Fruit fly (Drosophila melanogaster) whole organism, embryonic: Measurements from ENCODE around the gene veli.

Source experiments
- Ada2b ChIP-seq: fragments of 200-800 bp; sonication (Bioruptor generic); IDR thresholded peaks from 2 replicates; pipeline ENCODE4 v1.3.6; 2022; ENCODE audit warnings: missing biosample characterization, missing genetic modification characterization
- Asciz ChIP-seq: fragments of 200-800 bp; sonication (Bioruptor generic); optimal IDR thresholded peaks from 2 replicates; lab custom pipeline; 2017; ENCODE audit warnings: missing biosample characterization, mild to moderate bottlenecking, missing genetic modification characterization, missing genetic modification reagents
- Bteb2 ChIP-seq: fragments of 200-800 bp; sonication (Bioruptor generic); optimal IDR thresholded peaks from 2 replicates; lab custom pipeline; 2016; ENCODE audit warnings: missing biosample characterization, missing genetic modification characterization
- CG12391 ChIP-seq: fragments of 200-800 bp; sonication (Bioruptor generic); optimal IDR thresholded peaks from 3 replicates; lab custom pipeline; 2018; ENCODE audit warnings: missing biosample characterization, mild to moderate bottlenecking, missing genetic modification characterization, moderate library complexity
- CG12942 ChIP-seq: fragments of 200-800 bp; sonication (Bioruptor generic); optimal IDR thresholded peaks from 3 replicates; lab custom pipeline; 2016; ENCODE audit warnings: missing biosample characterization, missing genetic modification characterization
- CG13296 ChIP-seq: fragments of 200-800 bp; sonication (Bioruptor generic); optimal IDR thresholded peaks from 3 replicates; lab custom pipeline; 2018; ENCODE audit warnings: missing biosample characterization, mild to moderate bottlenecking, missing genetic modification characterization
- CG13424 ChIP-seq: fragments of 200-800 bp; sonication (Bioruptor generic); optimal IDR thresholded peaks from 2 replicates; lab custom pipeline; 2019; ENCODE audit warnings: missing biosample characterization, mild to moderate bottlenecking, missing genetic modification characterization, moderate library complexity
- CG13775 ChIP-seq: fragments of 200-800 bp; sonication (Bioruptor generic); optimal IDR thresholded peaks from 3 replicates; lab custom pipeline; 2017; ENCODE audit warnings: missing biosample characterization, mild to moderate bottlenecking, missing genetic modification characterization
- CG14860 ChIP-seq: fragments of 200-800 bp; sonication (Bioruptor generic); IDR thresholded peaks from 3 replicates; pipeline ENCODE4 v1.3.6; 2022; ENCODE audit warnings: missing biosample characterization, missing genetic modification characterization; ENCODE audit not compliant: partially characterized antibody
- CG17829 ChIP-seq: fragments of 200-800 bp; optimal IDR thresholded peaks from 2 replicates; lab custom pipeline; 2019; ENCODE audit warnings: missing biosample characterization, mild to moderate bottlenecking, missing genetic modification characterization, moderate library complexity
- CG17912 ChIP-seq: fragments of 200-800 bp; sonication (Bioruptor generic); optimal IDR thresholded peaks from 2 replicates; lab custom pipeline; 2018; ENCODE audit warnings: missing biosample characterization, mild to moderate bottlenecking, missing genetic modification characterization
- CG31224 ChIP-seq: fragments of 200-800 bp; sonication (Bioruptor generic); IDR thresholded peaks from 2 replicates; pipeline ENCODE4 v1.3.6; 2022; ENCODE audit warnings: missing biosample characterization, missing genetic modification characterization
- CG3407 ChIP-seq: fragments of 200-800 bp; sonication (Bioruptor generic); optimal IDR thresholded peaks from 2 replicates; lab custom pipeline; 2018; ENCODE audit warnings: missing biosample characterization, mild to moderate bottlenecking, missing genetic modification characterization
- CG4328 ChIP-seq: fragments of 200-800 bp; sonication (Bioruptor generic); optimal IDR thresholded peaks from 3 replicates; lab custom pipeline; 2017; ENCODE audit warnings: missing biosample characterization, missing genetic modification reagents, missing genetic modification characterization
- CG4820 ChIP-seq: fragments of 200-800 bp; sonication (Bioruptor generic); optimal IDR thresholded peaks from 3 replicates; lab custom pipeline; 2016; ENCODE audit warnings: missing biosample characterization, missing genetic modification characterization
- CG4854 ChIP-seq: fragments of 200-800 bp; sonication (Bioruptor generic); optimal IDR thresholded peaks from 2 replicates; lab custom pipeline; 2016; ENCODE audit warnings: missing biosample characterization, missing genetic modification characterization, inconsistent platforms
- CG6272 ChIP-seq: fragments of 200-800 bp; sonication (Bioruptor generic); IDR thresholded peaks from 2 replicates; pipeline ENCODE4 v1.3.6; 2022; ENCODE audit warnings: missing biosample characterization, missing genetic modification characterization
- CG6854 ChIP-seq: fragments of 200-800 bp; sonication (Bioruptor generic); optimal IDR thresholded peaks from 3 replicates; lab custom pipeline; 2017; ENCODE audit warnings: missing biosample characterization, mild to moderate bottlenecking, missing genetic modification characterization
- CG8924 ChIP-seq: fragments of 200-800 bp; optimal IDR thresholded peaks from 3 replicates; lab custom pipeline; 2019; ENCODE audit warnings: missing biosample characterization, mild to moderate bottlenecking, missing genetic modification characterization, moderate library complexity
- CG9437 ChIP-seq: fragments of 200-800 bp; sonication (Bioruptor generic); optimal IDR thresholded peaks from 2 replicates; lab custom pipeline; 2018; ENCODE audit warnings: missing biosample characterization, mild to moderate bottlenecking, missing genetic modification characterization
- CG9609 ChIP-seq: fragments of 200-800 bp; sonication (Bioruptor generic); optimal IDR thresholded peaks from 3 replicates; lab custom pipeline; 2016; ENCODE audit warnings: missing biosample characterization, missing genetic modification characterization
- Chrac-16 ChIP-seq: fragments of 200-800 bp; sonication (Bioruptor generic); optimal IDR thresholded peaks from 3 replicates; lab custom pipeline; 2016; ENCODE audit warnings: missing biosample characterization, missing genetic modification characterization
- CoRest ChIP-seq: fragments of 200-800 bp; sonication (Bioruptor generic); optimal IDR thresholded peaks from 3 replicates; lab custom pipeline; 2018; ENCODE audit warnings: missing biosample characterization, mild to moderate bottlenecking, missing genetic modification characterization, moderate library complexity
- Dip3 ChIP-seq: fragments of 200-800 bp; sonication (Bioruptor generic); optimal IDR thresholded peaks from 3 replicates; lab custom pipeline; 2016; ENCODE audit warnings: missing biosample characterization, missing genetic modification characterization
- GATAe ChIP-seq: fragments of 200-800 bp; sonication (Bioruptor generic); conservative IDR thresholded peaks from 2 replicates; pipeline ENCODE4 v1.3.6; 2022; ENCODE audit warnings: missing biosample characterization, missing genetic modification characterization
- H15 ChIP-seq: fragments of 200-800 bp; sonication (Bioruptor generic); IDR thresholded peaks from 3 replicates; pipeline ENCODE4 v1.3.6; 2022; ENCODE audit warnings: missing biosample characterization, missing genetic modification characterization
- HLH54F ChIP-seq: fragments of 200-800 bp; sonication (Bioruptor generic); optimal IDR thresholded peaks from 3 replicates; lab custom pipeline; 2016; ENCODE audit warnings: missing biosample characterization, missing genetic modification characterization
- Lpt ChIP-seq: fragments of >200 bp; optimal IDR thresholded peaks from 2 replicates; lab custom pipeline; 2018; ENCODE audit warnings: missing biosample characterization, missing genetic modification characterization
- Med ChIP-seq: fragments of 200-800 bp; sonication (Bioruptor generic); peaks from one replicate; lab custom pipeline; 2016; ENCODE audit warnings: missing biosample characterization, missing genetic modification characterization, mild to moderate bottlenecking, inconsistent platforms, moderate library complexity
- Meics ChIP-seq: fragments of 200-800 bp; sonication (Bioruptor generic); optimal IDR thresholded peaks from 2 replicates; lab custom pipeline; 2017; ENCODE audit warnings: missing biosample characterization, mild to moderate bottlenecking, missing genetic modification characterization
- Rfx ChIP-seq: fragments of 200-800 bp; sonication (Bioruptor generic); IDR thresholded peaks from 2 replicates; pipeline ENCODE4 v1.3.6; 2022; ENCODE audit warnings: missing biosample characterization, missing genetic modification characterization
- Usf ChIP-seq: fragments of 200-800 bp; sonication (Bioruptor generic); optimal IDR thresholded peaks from 2 replicates; lab custom pipeline; 2017; ENCODE audit warnings: missing genotype, missing biosample characterization, missing genetic modification characterization
- ap ChIP-seq: fragments of 200-800 bp; sonication (Bioruptor generic); IDR thresholded peaks from 2 replicates; pipeline ENCODE4 v1.3.6; 2022; ENCODE audit warnings: missing biosample characterization, missing genetic modification characterization
- bigmax ChIP-seq: fragments of 200-800 bp; sonication (Bioruptor generic); optimal IDR thresholded peaks from 2 replicates; lab custom pipeline; 2018; ENCODE audit warnings: missing biosample characterization, mild to moderate bottlenecking, missing genetic modification characterization
- caup ChIP-seq: fragments of 200-800 bp; sonication (Bioruptor generic); optimal IDR thresholded peaks from 3 replicates; lab custom pipeline; 2017; ENCODE audit warnings: missing biosample characterization, mild to moderate bottlenecking, missing genetic modification characterization, moderate library complexity; ENCODE audit not compliant: severe bottlenecking
- chm ChIP-seq: fragments of 200-800 bp; sonication (Bioruptor generic); IDR thresholded peaks from 2 replicates; pipeline ENCODE4 v1.3.6; 2022; ENCODE audit warnings: missing biosample characterization, missing genetic modification characterization
- dan ChIP-seq: fragments of 200-800 bp; sonication (Bioruptor generic); IDR thresholded peaks from 2 replicates; pipeline ENCODE4 v1.3.6; 2022; ENCODE audit warnings: missing biosample characterization, missing genetic modification characterization
- dysf ChIP-seq: fragments of 200-800 bp; sonication (Bioruptor generic); IDR thresholded peaks from 3 replicates; pipeline ENCODE4 v1.3.6; 2022; ENCODE audit warnings: missing biosample characterization, missing genetic modification characterization
- ems ChIP-seq: fragments of 200-800 bp; sonication (Bioruptor generic); optimal IDR thresholded peaks from 3 replicates; lab custom pipeline; 2016; ENCODE audit warnings: missing biosample characterization, missing genetic modification characterization
- mirr ChIP-seq: fragments of 200-800 bp; sonication (Bioruptor generic); optimal IDR thresholded peaks from 3 replicates; lab custom pipeline; 2018; ENCODE audit warnings: missing biosample characterization, mild to moderate bottlenecking, missing genetic modification characterization
- pan ChIP-seq, 4 experiments: fragments of >200 bp in 3 of 4; fragments of 200-800 bp in 1 of 4; sonication (Bioruptor generic) in 1 of 4; optimal IDR thresholded peaks in 3 of 4; IDR thresholded peaks in 1 of 4; 2 replicates each; pipeline versions ENCODE4 v1.3.6 to Lab custom; 2017 to 2022; ENCODE audit warnings: missing biosample characterization in 2 of 4, missing genetic modification characterization in 2 of 4, mixed read lengths in 1 of 4
- pfk ChIP-seq: fragments of 200-800 bp; sonication (Bioruptor generic); optimal IDR thresholded peaks from 2 replicates; lab custom pipeline; 2018; ENCODE audit warnings: missing biosample characterization, mild to moderate bottlenecking, missing genetic modification characterization, moderate library complexity
- pita ChIP-seq: fragments of 200-800 bp; sonication (Bioruptor generic); optimal IDR thresholded peaks from 2 replicates; lab custom pipeline; 2017; ENCODE audit warnings: missing biosample characterization, mild to moderate bottlenecking, missing genetic modification characterization
- repo ChIP-seq: fragments of 200-800 bp; sonication (Bioruptor generic); optimal IDR thresholded peaks from 2 replicates; lab custom pipeline; 2016; ENCODE audit warnings: missing biosample characterization, missing genetic modification characterization
- sd ChIP-seq: fragments of 200-800 bp; sonication (Bioruptor generic); optimal IDR thresholded peaks from 3 replicates; lab custom pipeline; 2018; ENCODE audit warnings: missing biosample characterization, mild to moderate bottlenecking, missing genetic modification characterization, moderate library complexity
- sna ChIP-seq: fragments of 200-800 bp; sonication (Bioruptor generic); IDR thresholded peaks from 2 replicates; pipeline ENCODE4 v1.3.6; 2022; ENCODE audit warnings: missing biosample characterization, missing genetic modification characterization; ENCODE audit not compliant: partially characterized antibody
- stc ChIP-seq: fragments of 200-800 bp; sonication (Bioruptor generic); IDR thresholded peaks from 2 replicates; pipeline ENCODE4 v1.3.6; 2022; ENCODE audit warnings: missing biosample characterization, missing genetic modification characterization
- unpg ChIP-seq: fragments of 200-800 bp; sonication (Bioruptor generic); optimal IDR thresholded peaks from 3 replicates; lab custom pipeline; 2018; ENCODE audit warnings: missing biosample characterization, mild to moderate bottlenecking, missing genetic modification characterization, moderate library complexity

Gene veli

DNA sequence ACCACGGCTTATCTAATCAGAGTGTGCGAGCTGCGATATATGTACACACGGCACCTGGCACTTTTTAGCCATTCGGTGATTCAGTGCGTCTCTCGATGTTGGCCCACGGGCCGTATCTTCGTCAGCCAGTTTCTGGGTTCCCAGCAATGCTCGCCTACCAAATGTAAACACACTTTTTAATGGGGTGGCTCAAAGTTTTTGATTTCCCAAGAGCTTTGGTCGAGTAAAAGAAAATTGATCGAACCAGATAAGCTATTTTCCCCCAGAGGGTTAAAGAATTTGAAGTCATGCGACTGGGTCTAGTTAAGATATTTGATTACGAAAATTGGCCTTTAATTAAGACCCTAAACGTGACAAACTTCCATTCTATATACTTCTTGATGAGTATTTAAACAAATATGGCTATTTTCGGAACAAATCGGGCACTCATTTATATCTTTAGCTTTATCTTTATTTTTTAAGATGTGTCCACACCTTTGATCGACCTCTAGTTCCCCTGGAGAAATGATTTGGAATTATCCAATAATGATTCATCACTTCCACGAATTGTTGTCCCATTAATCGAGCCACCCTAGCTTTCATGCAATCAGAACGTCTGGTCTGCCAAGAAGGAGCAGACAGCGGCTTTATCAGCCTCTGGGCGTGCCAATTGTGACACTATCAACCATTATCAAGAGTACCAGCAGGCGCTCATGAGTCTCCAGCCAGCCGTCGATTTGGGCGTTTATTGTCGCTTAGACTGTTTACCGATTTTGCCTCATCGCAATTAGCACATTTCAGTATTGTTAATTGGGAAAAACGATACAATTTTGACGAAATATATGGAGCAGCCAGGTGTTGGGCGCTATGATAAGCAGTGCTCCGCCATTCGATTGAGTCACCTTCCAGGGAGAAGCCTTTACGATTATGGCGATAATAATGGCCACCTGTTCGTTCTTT is 37.8 kb downstream of the veli start (continued):
- no peak for TF ChIP-seq repo (GFP tag; lab: Kevin White, UChicago)
- peak; percentile 50 for TF ChIP-seq Dip3 (GFP tag; lab: Kevin White, UChicago)
- no peak for TF ChIP-seq unpg (GFP tag; lab: Kevin White, UChicago)
- TF ChIP-seq CG13424 (tag; lab: Kevin White, UChicago): peak; percentile 59
- TF ChIP-seq CG3407: no peak
- peak; percentile 31; the same call in 1 of the 2 replicates for TF ChIP-seq chm (GFP tag; lab: Robert Waterston, UW)
- peak; percentile 72 for TF ChIP-seq sd (tag; lab: Kevin White, UChicago)
- no peak for TF ChIP-seq CG8924 (tag; lab: Kevin White, UChicago)
- peak; percentile 84 for TF ChIP-seq mirr (GFP tag; lab: Kevin White, UChicago)
- TF ChIP-seq sna (GFP tag; lab: Robert Waterston, UW): no peak
- TF ChIP-seq CG12391 (tag; lab: Kevin White, UChicago): no peak
- TF ChIP-seq Lpt (GFP tag; lab: Kevin White, UChicago): no peak
- peak; percentile 4 for TF ChIP-seq CG6854 (GFP tag; lab: Kevin White, UChicago)
- peak; percentile 52; the same call in 2 of the 3 replicates for TF ChIP-seq dysf (GFP tag; lab: Robert Waterston, UW)
- peak; percentile 4 for TF ChIP-seq CG17829 (tag; lab: Kevin White, UChicago)
- peak; percentile 99 for TF ChIP-seq CG31224 (GFP tag; lab: Robert Waterston, UW)
- no peak for TF ChIP-seq CG14860 (GFP tag; lab: Robert Waterston, UW)
- peak; percentile 33 for TF ChIP-seq CG13775 (GFP tag; lab: Kevin White, UChicago)
- peak; percentile 48 for TF ChIP-seq CG13296 (GFP tag; lab: Kevin White, UChicago)
- TF ChIP-seq CG4820 (GFP tag; lab: Kevin White, UChicago): no peak
- TF ChIP-seq Bteb2 (GFP tag; lab: Kevin White, UChicago): no peak
- peak; percentile 75 for TF ChIP-seq Meics (GFP tag; lab: Kevin White, UChicago)
- TF ChIP-seq caup: peak; percentile 16
- TF ChIP-seq pan (optimal IDR thresholded peaks at IDR 0.05; lab: Kevin White, UChicago): no peak
- peak in 1 of 2 experiments; percentile 9 for TF ChIP-seq pan (GFP tag; optimal IDR thresholded peaks at IDR 0.05 in 1 of 2, IDR thresholded peaks at IDR 0.05 in 1 of 2)
- peak; percentile 18 for TF ChIP-seq CG17912
- no peak for TF ChIP-seq CG6272 (GFP tag; lab: Robert Waterston, UW)
- TF ChIP-seq CG4328: peak; percentile 23
- peak; percentile 9 for TF ChIP-seq CG9609 (GFP tag; lab: Kevin White, UChicago)
- TF ChIP-seq HLH54F (GFP tag; lab: Kevin White, UChicago): peak; percentile 45
- TF ChIP-seq CG12942: no peak
- peak; percentile 13 for TF ChIP-seq Asciz
- peak; percentile 13 for TF ChIP-seq Chrac-16 (GFP tag; lab: Kevin White, UChicago)
- peak; percentile 24; the same call in 1 of the 2 replicates for TF ChIP-seq stc (GFP tag; lab: Robert Waterston, UW)
- no peak for TF ChIP-seq dan (GFP tag; lab: Robert Waterston, UW)
- TF ChIP-seq Rfx (GFP tag; lab: Robert Waterston, UW): peak; percentile 47; the same call in 1 of the 2 replicates
- TF ChIP-seq ap (GFP tag; lab: Robert Waterston, UW): no peak
- no peak for TF ChIP-seq Ada2b (GFP tag; lab: Robert Waterston, UW)
- no peak for TF ChIP-seq CG4854 (GFP tag; lab: Kevin White, UChicago)
- TF ChIP-seq ems (GFP tag; lab: Kevin White, UChicago): no peak
- TF ChIP-seq CoRest (tag; lab: Kevin White, UChicago): no peak
- TF ChIP-seq pfk (GFP tag; lab: Kevin White, UChicago): peak; percentile 10
- no peak for TF ChIP-seq pita
- peak; percentile 61 for TF ChIP-seq CG9437 (GFP tag; lab: Kevin White, UChicago)
- TF ChIP-seq H15 (GFP tag; lab: Robert Waterston, UW): no peak
- TF ChIP-seq Usf (GFP tag; lab: Kevin White, UChicago): peak; percentile 6
- no peak for TF ChIP-seq bigmax
- TF ChIP-seq Med (GFP tag; lab: Kevin White, UChicago): peak; percentile 70
- TF ChIP-seq GATAe (GFP tag; lab: Robert Waterston, UW): peak; percentile 76
